Fruit fly (Drosophila melanogaster): ENCODE results near the gene Wsck.

DNA sequence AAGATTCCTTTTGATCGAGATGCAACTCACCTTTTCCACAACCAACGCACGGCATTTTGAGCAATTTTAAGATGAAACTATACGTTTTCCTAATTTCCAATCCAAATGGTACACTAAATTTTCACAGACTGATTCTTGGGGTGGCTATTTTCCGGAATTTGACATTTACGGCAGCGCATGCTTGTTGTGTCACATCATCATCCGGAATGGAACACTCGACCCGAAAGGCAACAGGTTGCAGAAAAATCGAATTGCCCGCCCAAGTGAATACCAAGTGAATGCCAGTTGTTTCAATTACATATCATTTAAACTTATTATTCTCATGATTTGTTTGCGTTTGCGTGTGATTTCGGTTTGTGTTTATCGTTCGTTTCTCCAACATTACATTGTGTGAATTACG is 5.1 kb upstream of the Wsck start, which contains the start of gene MtnF:
- TF ChIP-seq CTCF (optimal IDR thresholded peaks at IDR 0.05) (no peak), CG8478 (optimal IDR thresholded peaks at IDR 0.05) (no peak)

Data from S2 (cell line).